Worm (Caenorhabditis elegans): Measurements from ENCODE around the gene unc-26.

The unc-26 gene

DNA sequence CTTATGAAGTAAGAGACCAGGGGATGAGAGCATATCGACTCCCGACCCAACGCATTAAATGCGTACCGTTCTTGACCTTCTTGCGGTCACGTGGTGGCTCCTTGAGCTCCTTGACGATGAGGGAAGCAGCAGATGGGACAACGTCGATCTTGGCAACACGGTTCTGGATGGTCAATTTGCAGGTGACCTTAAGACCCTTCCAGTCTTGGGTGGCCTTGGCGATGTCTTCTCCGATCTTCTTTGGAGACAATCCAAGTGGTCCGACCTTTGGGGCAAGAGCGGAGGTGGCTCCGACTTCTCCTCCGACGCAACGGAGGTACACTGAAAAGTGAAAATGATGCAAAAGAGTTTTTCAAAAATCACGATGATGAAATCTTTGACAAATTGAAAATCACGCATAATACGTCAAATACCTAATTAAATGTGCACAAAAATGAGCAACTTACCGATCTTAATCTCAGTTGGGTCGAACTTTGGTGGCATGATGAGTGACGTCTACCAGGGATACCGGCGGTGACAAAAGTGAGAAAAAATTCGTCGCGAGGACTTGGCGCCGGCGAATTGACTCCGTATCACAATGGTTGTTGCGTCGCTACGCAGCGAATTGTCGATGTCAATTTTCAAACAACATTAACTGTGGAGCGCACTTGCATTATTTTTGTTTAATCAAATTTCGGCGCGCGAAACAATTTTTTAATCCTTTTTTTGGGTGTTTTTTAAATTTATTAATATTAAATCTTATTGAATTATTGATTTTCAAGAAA is 32.1 kb downstream of the unc-26 start, which contains the start of gene rpl-12 (continued):
- peak; percentile 99 for TF ChIP-seq egl-5 (tag; optimal IDR thresholded peaks at IDR 0.05)
- peak; percentile 92 for TF ChIP-seq unc-62 (GFP tag; optimal IDR thresholded peaks at IDR 0.05)
- peak; percentile 92 for TF ChIP-seq ceh-28 (tag; optimal IDR thresholded peaks at IDR 0.05)
- peak in 2 of 3 experiments; percentile 85 to 91 for TF ChIP-seq elt-3 (tag; optimal IDR thresholded peaks at IDR 0.05)
- TF ChIP-seq nhr-28 (tag; optimal IDR thresholded peaks at IDR 0.05), result peak; percentile 79
- TF ChIP-seq nhr-11 (tag; optimal IDR thresholded peaks at IDR 0.05), result peak; percentile 95
- peak; percentile 90 for TF ChIP-seq ztf-4 (tag; optimal IDR thresholded peaks at IDR 0.05)
- no peak for TF ChIP-seq ztf-11 (tag; optimal IDR thresholded peaks at IDR 0.05)
- TF ChIP-seq nhr-237 (tag; optimal IDR thresholded peaks at IDR 0.05), result no peak
- TF ChIP-seq aly-2 (tag; optimal IDR thresholded peaks at IDR 0.05), result peak; percentile 71
- TF ChIP-seq tbx-2 (tag; optimal IDR thresholded peaks at IDR 0.05), result peak; percentile 96
- TF ChIP-seq lin-39 (tag; optimal IDR thresholded peaks at IDR 0.05), result peak; percentile 100
- peak; percentile 91 for TF ChIP-seq hmg-11 (tag; optimal IDR thresholded peaks at IDR 0.05)
- peak; percentile 98 for TF ChIP-seq nhr-43 (tag; optimal IDR thresholded peaks at IDR 0.05; ENCODE audit: poor library complexity, severe bottlenecking)
- peak; percentile 9 for TF ChIP-seq mdl-1 (tag; optimal IDR thresholded peaks at IDR 0.05)
- no peak for TF ChIP-seq ceh-9 (tag; optimal IDR thresholded peaks at IDR 0.05)
- TF ChIP-seq ceh-82 (tag; optimal IDR thresholded peaks at IDR 0.05), result peak; percentile 89
- peak; percentile 98 for TF ChIP-seq jun-1 (tag; optimal IDR thresholded peaks at IDR 0.05)

DNA sequence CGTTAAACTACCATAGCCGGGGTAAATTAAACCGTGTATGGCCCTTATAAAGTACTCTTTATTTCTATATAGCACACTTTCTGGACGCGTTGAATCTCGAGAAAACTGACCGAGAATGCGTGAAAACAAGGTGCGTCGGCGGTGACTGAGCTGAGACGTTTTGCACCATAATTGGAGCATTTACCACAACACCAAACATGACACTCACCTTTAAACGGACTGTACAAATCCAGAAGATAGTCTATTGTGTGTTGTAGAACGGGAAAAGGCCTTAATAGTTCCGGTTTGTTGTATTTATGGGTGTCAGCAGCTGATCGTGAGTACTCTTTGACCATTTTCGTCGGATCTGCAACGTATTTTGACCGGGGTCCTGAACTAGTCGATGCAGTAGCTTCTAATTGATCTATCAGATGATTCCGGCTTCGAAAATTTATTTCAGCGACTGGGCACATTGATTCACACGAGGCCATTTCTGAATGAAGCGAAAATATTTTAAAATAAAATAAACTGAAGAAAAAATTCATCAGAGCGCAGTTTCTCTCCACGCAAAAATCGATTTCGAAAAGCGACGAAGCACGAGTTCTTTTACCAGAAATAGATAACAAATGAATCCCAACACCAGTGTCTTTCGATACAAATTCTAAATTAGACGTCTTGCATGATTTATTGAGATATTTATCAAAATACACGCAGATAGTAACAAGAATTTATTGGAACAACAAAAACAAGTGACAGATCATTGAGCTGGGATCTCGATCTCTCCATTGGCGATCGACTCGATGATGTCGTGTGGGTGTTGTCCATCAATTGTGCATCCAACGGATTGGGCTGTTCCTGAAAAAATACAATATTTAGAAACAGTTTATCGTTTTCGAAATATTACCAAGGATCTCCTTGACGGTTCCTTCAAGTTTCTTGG is 33.1 kb downstream of the unc-26 start, which contains the start of gene tag-115:
tag-115 (minus strand) TSS at position 472 of the 919 bp plus-strand sequence.
- TF ChIP-seq nhr-76 (tag; optimal IDR thresholded peaks at IDR 0.05), result no peak
- TF ChIP-seq pha-4 (tag; optimal IDR thresholded peaks at IDR 0.05), result peak; percentile 9
- no peak for TF ChIP-seq jun-1 (tag; optimal IDR thresholded peaks at IDR 0.05)
- TF ChIP-seq ZK546.5 (tag; optimal IDR thresholded peaks at IDR 0.05), result no peak
- TF ChIP-seq egl-27 (tag; optimal IDR thresholded peaks at IDR 0.05), result no peak
- TF ChIP-seq ceh-28 (tag; optimal IDR thresholded peaks at IDR 0.05), result peak; percentile 37
- no peak for TF ChIP-seq nhr-11 (tag; optimal IDR thresholded peaks at IDR 0.05)
- TF ChIP-seq ama-1 (optimal IDR thresholded peaks at IDR 0.05), result peak; percentile 48
- no peak for TF ChIP-seq elt-3 (tag; optimal IDR thresholded peaks at IDR 0.05)
- no peak for TF ChIP-seq lsy-12 (tag; optimal IDR thresholded peaks at IDR 0.05)
- peak; percentile 10 for TF ChIP-seq elt-2 (tag; optimal IDR thresholded peaks at IDR 0.05)
- no peak for TF ChIP-seq pqm-1 (tag; optimal IDR thresholded peaks at IDR 0.05)
- TF ChIP-seq fos-1 (tag; optimal IDR thresholded peaks at IDR 0.05), result no peak

- TF ChIP-seq lin-39 (tag; optimal IDR thresholded peaks at IDR 0.05) (no peak), nhr-43 (tag; optimal IDR thresholded peaks at IDR 0.05; ENCODE audit: poor library complexity, severe bottlenecking) (no peak), unc-39 (tag; optimal IDR thresholded peaks at IDR 0.05) (no peak), eor-1 (tag; optimal IDR thresholded peaks at IDR 0.05) (no peak), nhr-76 (tag; optimal IDR thresholded peaks at IDR 0.05) (no peak)
Observed at ce11 chrIV:13236485-13236884, 35.8 kb downstream of the unc-26 start, which contains the start of gene pwp-1. Gene pwp-1, minus strand, starts transcription at chrIV:13236585.

DNA sequence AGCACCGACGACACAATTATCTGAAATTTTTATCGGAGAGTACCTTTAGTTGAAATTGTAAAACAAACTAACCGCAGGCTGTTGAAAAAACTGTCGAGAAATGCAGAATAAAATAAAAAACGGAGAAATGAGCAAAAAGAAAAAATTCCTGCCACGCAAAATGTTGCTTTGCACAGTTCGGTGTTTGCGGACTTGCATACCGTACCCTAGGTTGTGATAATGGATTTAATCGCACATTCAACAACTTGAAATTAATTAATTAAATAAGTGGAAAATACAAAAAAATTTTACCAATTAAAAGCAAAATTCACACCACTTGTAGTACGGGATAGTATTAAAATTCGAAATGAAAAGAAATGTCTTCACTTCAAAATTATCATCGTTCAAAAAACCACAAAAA is 40.9 kb downstream of the unc-26 start:
- peak; percentile 80 for TF ChIP-seq nfya-1 (tag; optimal IDR thresholded peaks at IDR 0.05; ENCODE audit: insufficient read depth)
- TF ChIP-seq pha-4 (tag; optimal IDR thresholded peaks at IDR 0.05), result peak; percentile 71
- TF ChIP-seq lin-15B (tag; optimal IDR thresholded peaks at IDR 0.05), result peak; percentile 60
- no peak for TF ChIP-seq lsy-12 (tag; optimal IDR thresholded peaks at IDR 0.05)
- peak; percentile 41 for TF ChIP-seq lin-39 (tag; optimal IDR thresholded peaks at IDR 0.05)

ce11 chrIV:13221657-13222056 is 50.7 kb downstream of the unc-26 start, which contains the start of gene C48D1.5:
Gene C48D1.5, plus strand, starts transcription at chrIV:13221957.
- TF ChIP-seq R02D3.7 (tag; optimal IDR thresholded peaks at IDR 0.05), result no peak
- no peak for TF ChIP-seq aly-2 (tag; optimal IDR thresholded peaks at IDR 0.05)
- no peak for TF ChIP-seq nhr-237 (tag; optimal IDR thresholded peaks at IDR 0.05)
- TF ChIP-seq snpc-4 (tag; optimal IDR thresholded peaks at IDR 0.05), result no peak
- no peak for TF ChIP-seq egl-5 (tag; optimal IDR thresholded peaks at IDR 0.05)
- no peak for TF ChIP-seq tbx-2 (tag; optimal IDR thresholded peaks at IDR 0.05)
- no peak for TF ChIP-seq eor-1 (tag; optimal IDR thresholded peaks at IDR 0.05)
- peak; percentile 16 for TF ChIP-seq elt-2 (tag; optimal IDR thresholded peaks at IDR 0.05)

Measured in whole organism, L3 larva.